Fruit fly (Drosophila melanogaster) whole organism, prepupa: ENCODE measurements around the gene Ilk.

Source experiments
- CG10631 ChIP-seq: fragments of 200-800 bp; sonication (Bioruptor generic); optimal IDR thresholded peaks from 2 replicates; lab custom pipeline; 2016; ENCODE audit warnings: missing biosample characterization, missing genetic modification characterization
- CG10669 ChIP-seq: fragments of 200-800 bp; sonication (Bioruptor generic); optimal IDR thresholded peaks from 3 replicates; lab custom pipeline; 2018; ENCODE audit warnings: missing biosample characterization, mild to moderate bottlenecking, missing genetic modification characterization, moderate library complexity
- CG11294 ChIP-seq: fragments of 200-800 bp; sonication (Bioruptor generic); IDR thresholded peaks from 2 replicates; pipeline ENCODE4 v1.3.6; 2022; ENCODE audit warnings: missing biosample characterization, missing genetic modification characterization
- CG11762 ChIP-seq: fragments of 200-800 bp; sonication (Bioruptor generic); optimal IDR thresholded peaks from 3 replicates; lab custom pipeline; 2016; ENCODE audit warnings: missing biosample characterization, missing genetic modification characterization; ENCODE audit not compliant: insufficient read depth
- CG11902 ChIP-seq: fragments of 200-800 bp; sonication (Bioruptor generic); optimal IDR thresholded peaks from 3 replicates; lab custom pipeline; 2016; ENCODE audit warnings: missing biosample characterization, missing genetic modification characterization
- CG15336 ChIP-seq: fragments of 200-800 bp; sonication (Bioruptor generic); IDR thresholded peaks from 2 replicates; pipeline ENCODE4 v1.3.6; 2022; ENCODE audit warnings: missing biosample characterization, missing genetic modification characterization
- CG1621 ChIP-seq: fragments of 200-800 bp; sonication (Bioruptor generic); optimal IDR thresholded peaks from 3 replicates; lab custom pipeline; 2018; ENCODE audit warnings: missing biosample characterization, mild to moderate bottlenecking, missing genetic modification characterization
- CG16779 ChIP-seq: fragments of 200-800 bp; sonication (Bioruptor generic); optimal IDR thresholded peaks from 3 replicates; lab custom pipeline; 2017; ENCODE audit warnings: missing biosample characterization, mild to moderate bottlenecking, missing genetic modification characterization
- CG3032 ChIP-seq: fragments of 200-800 bp; optimal IDR thresholded peaks from 2 replicates; lab custom pipeline; 2019; ENCODE audit warnings: missing biosample characterization, mild to moderate bottlenecking, missing genetic modification characterization, moderate library complexity
- CG31627 ChIP-seq: fragments of 200-800 bp; sonication (Bioruptor generic); optimal IDR thresholded peaks from 3 replicates; lab custom pipeline; 2016; ENCODE audit warnings: missing biosample characterization, missing genetic modification characterization
- CG34406 ChIP-seq: fragments of 200-800 bp; sonication (Bioruptor generic); optimal IDR thresholded peaks from 3 replicates; lab custom pipeline; 2016; ENCODE audit warnings: missing biosample characterization, missing genetic modification characterization
- CG3919 ChIP-seq: fragments of 200-800 bp; sonication (Bioruptor generic); optimal IDR thresholded peaks from 3 replicates; lab custom pipeline; 2016; ENCODE audit warnings: missing biosample characterization, missing genetic modification characterization
- CG6163 ChIP-seq: fragments of 200-800 bp; sonication (Bioruptor generic); IDR thresholded peaks from 3 replicates; pipeline ENCODE4 v1.3.6; 2022; ENCODE audit warnings: missing biosample characterization, missing genetic modification characterization
- CG6792 ChIP-seq: fragments of 200-800 bp; sonication (Bioruptor generic); optimal IDR thresholded peaks from 3 replicates; lab custom pipeline; 2016; ENCODE audit warnings: missing biosample characterization, missing genetic modification characterization
- CG6808 ChIP-seq: fragments of 200-800 bp; sonication (Bioruptor generic); optimal IDR thresholded peaks from 3 replicates; lab custom pipeline; 2017; ENCODE audit warnings: missing biosample characterization, missing genetic modification characterization, mild to moderate bottlenecking, moderate library complexity, missing genetic modification reagents
- CG6854 ChIP-seq: fragments of 200-800 bp; sonication (Bioruptor generic); optimal IDR thresholded peaks from 2 replicates; lab custom pipeline; 2017; ENCODE audit warnings: missing biosample characterization, mild to moderate bottlenecking, missing genetic modification characterization
- CG7368 ChIP-seq: fragments of 200-800 bp; sonication (Bioruptor generic); optimal IDR thresholded peaks from 3 replicates; lab custom pipeline; 2016; ENCODE audit warnings: missing biosample characterization, missing genetic modification characterization
- CG8319 ChIP-seq: fragments of 200-800 bp; sonication (Bioruptor generic); optimal IDR thresholded peaks from 3 replicates; lab custom pipeline; 2016; ENCODE audit warnings: missing biosample characterization, missing genetic modification characterization
- CG8632 ChIP-seq: fragments of 200-800 bp; sonication (Bioruptor generic); optimal IDR thresholded peaks from 3 replicates; lab custom pipeline; 2016; ENCODE audit warnings: missing biosample characterization, missing genetic modification characterization
- CG9139 ChIP-seq: fragments of 200-800 bp; sonication (Bioruptor generic); optimal IDR thresholded peaks from 3 replicates; lab custom pipeline; 2017; ENCODE audit warnings: missing biosample characterization, mild to moderate bottlenecking, missing genetic modification characterization
- Eip75B ChIP-seq: fragments of 200-800 bp; sonication (Bioruptor generic); optimal IDR thresholded peaks from 3 replicates; lab custom pipeline; 2016; ENCODE audit warnings: missing biosample characterization, missing genetic modification characterization
- Eip78C ChIP-seq: fragments of 200-800 bp; sonication (Bioruptor generic); peaks from one replicate; lab custom pipeline; 2016; ENCODE audit warnings: missing biosample characterization, missing genetic modification characterization
- Ets96B ChIP-seq: fragments of 200-800 bp; optimal IDR thresholded peaks from 2 replicates; lab custom pipeline; 2019; ENCODE audit warnings: missing biosample characterization, mild to moderate bottlenecking, missing genetic modification characterization, moderate library complexity
- Gug ChIP-seq: fragments of 200-800 bp; sonication (Bioruptor generic); IDR thresholded peaks from 2 replicates; pipeline ENCODE4 v1.3.6; 2022; ENCODE audit warnings: missing biosample characterization, missing genetic modification characterization
- Hr38 ChIP-seq: sonication (Bioruptor generic); optimal IDR thresholded peaks from 2 replicates; lab custom pipeline; 2016; ENCODE audit warnings: missing biosample characterization, missing genetic modification characterization
- Hr4 ChIP-seq: fragments of 200-800 bp; sonication (Bioruptor generic); optimal IDR thresholded peaks from 3 replicates; lab custom pipeline; 2016; ENCODE audit warnings: missing biosample characterization, missing genetic modification characterization
- Lpt ChIP-seq: fragments of 200-800 bp; sonication (Bioruptor generic); optimal IDR thresholded peaks from 3 replicates; lab custom pipeline; 2016; ENCODE audit warnings: missing biosample characterization, missing genetic modification characterization
- Met ChIP-seq: fragments of 200-800 bp; sonication (Bioruptor generic); optimal IDR thresholded peaks from 3 replicates; lab custom pipeline; 2016; ENCODE audit warnings: missing biosample characterization, missing genetic modification characterization
- OdsH ChIP-seq: fragments of 200-800 bp; sonication (Bioruptor generic); optimal IDR thresholded peaks from 3 replicates; lab custom pipeline; 2016; ENCODE audit warnings: missing biosample characterization, missing genetic modification characterization
- Smox ChIP-seq: fragments of 200-800 bp; sonication (Bioruptor generic); optimal IDR thresholded peaks from 3 replicates; lab custom pipeline; 2016; ENCODE audit warnings: missing biosample characterization, missing genetic modification characterization
- Sox102F ChIP-seq: fragments of 200-800 bp; sonication (Bioruptor generic); optimal IDR thresholded peaks from 2 replicates; lab custom pipeline; 2016; ENCODE audit warnings: missing biosample characterization, mild to moderate bottlenecking, missing genetic modification characterization
- Sox14 ChIP-seq: fragments of 200-800 bp; sonication (Bioruptor generic); optimal IDR thresholded peaks from 3 replicates; lab custom pipeline; 2016; ENCODE audit warnings: missing biosample characterization, missing genetic modification characterization
- Sox15 ChIP-seq: fragments of 200-800 bp; sonication (Bioruptor generic); optimal IDR thresholded peaks from 3 replicates; lab custom pipeline; 2016; ENCODE audit warnings: missing biosample characterization, missing genetic modification characterization
- achi ChIP-seq: fragments of 200-800 bp; sonication (Bioruptor generic); optimal IDR thresholded peaks from 3 replicates; lab custom pipeline; 2016; ENCODE audit warnings: missing biosample characterization, missing genetic modification characterization
- dac ChIP-seq: fragments of 200-800 bp; sonication (Bioruptor generic); optimal IDR thresholded peaks from 2 replicates; lab custom pipeline; 2017; ENCODE audit warnings: missing biosample characterization, mild to moderate bottlenecking, missing genetic modification characterization
- dsx ChIP-seq: fragments of 200-800 bp; optimal IDR thresholded peaks from 3 replicates; lab custom pipeline; 2019; ENCODE audit warnings: missing biosample characterization, mild to moderate bottlenecking, missing genetic modification characterization, moderate library complexity; ENCODE audit not compliant: poor library complexity, severe bottlenecking
- eg ChIP-seq: fragments of 200-800 bp; sonication (Bioruptor generic); IDR thresholded peaks from 3 replicates; pipeline ENCODE4 v1.3.6; 2022; ENCODE audit warnings: missing biosample characterization, missing genetic modification characterization
- esn ChIP-seq: fragments of 200-800 bp; sonication (Bioruptor generic); optimal IDR thresholded peaks from 2 replicates; lab custom pipeline; 2016; ENCODE audit warnings: missing biosample characterization, mild to moderate bottlenecking, missing genetic modification characterization, moderate library complexity
- fkh ChIP-seq: fragments of 200-800 bp; sonication (Bioruptor generic); optimal IDR thresholded peaks from 3 replicates; lab custom pipeline; 2017; ENCODE audit warnings: missing biosample characterization, mild to moderate bottlenecking, missing genetic modification characterization, moderate library complexity
- lz ChIP-seq: fragments of 200-800 bp; sonication (Bioruptor generic); optimal IDR thresholded peaks from 3 replicates; lab custom pipeline; 2016; ENCODE audit warnings: missing biosample characterization, missing genetic modification characterization
- pdm3 ChIP-seq: fragments of 200-800 bp; sonication (Bioruptor generic); optimal IDR thresholded peaks from 3 replicates; lab custom pipeline; 2016; ENCODE audit warnings: missing biosample characterization, missing genetic modification characterization
- salr ChIP-seq, 2 experiments: fragments of 200-800 bp; sonication (Bioruptor generic); optimal IDR thresholded peaks; 3 replicates each; lab custom pipeline; 2016 to 2018; ENCODE audit warnings: missing biosample characterization in 2 of 2, missing genetic modification characterization in 2 of 2, mild to moderate bottlenecking in 1 of 2
- spab ChIP-seq: fragments of 200-800 bp; sonication (Bioruptor generic); optimal IDR thresholded peaks from 2 replicates; lab custom pipeline; 2017; ENCODE audit warnings: missing biosample characterization, mild to moderate bottlenecking, missing genetic modification characterization, missing genetic modification reagents
- ss ChIP-seq, 2 experiments: fragments of 200-800 bp; sonication (Bioruptor generic); optimal IDR thresholded peaks; 2 replicates in 1 of 2; 3 replicates in 1 of 2; lab custom pipeline; 2017 to 2018; ENCODE audit warnings: mild to moderate bottlenecking in 2 of 2, missing biosample characterization in 2 of 2, missing genetic modification characterization in 2 of 2, moderate library complexity in 1 of 2
- svp ChIP-seq: fragments of 200-800 bp; sonication (Bioruptor generic); peaks from one replicate; lab custom pipeline; 2016; ENCODE audit warnings: missing biosample characterization, missing genetic modification characterization
- vri ChIP-seq: fragments of 200-800 bp; sonication (Bioruptor generic); optimal IDR thresholded peaks from 3 replicates; lab custom pipeline; 2016; ENCODE audit warnings: missing biosample characterization, mild to moderate bottlenecking, missing genetic modification characterization

Ilk gene

DNA sequence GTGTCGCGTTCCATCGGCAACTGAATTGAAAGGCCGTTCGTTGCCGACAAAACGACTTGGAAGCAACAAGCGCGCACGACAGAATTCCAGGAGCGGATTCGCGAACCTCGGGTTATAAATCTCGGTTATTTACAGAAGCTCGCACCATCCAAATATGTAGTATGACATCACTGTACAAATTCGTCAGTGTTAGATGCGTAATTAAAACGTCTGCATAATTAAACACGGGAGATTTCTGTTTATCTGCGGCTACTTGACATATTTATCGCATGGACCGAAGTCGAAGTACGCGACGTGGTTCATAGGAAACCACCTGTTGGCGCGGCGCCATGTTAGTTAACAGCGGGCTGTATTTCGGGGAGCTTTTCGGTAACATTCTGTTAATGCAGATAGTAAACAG lies 44.8 kb upstream of the Ilk start, which contains the start of gene Ac78C (continued):
- TF ChIP-seq spab (GFP tag; lab: Kevin White, UChicago) (peak; percentile 68), Lpt (peak; percentile 85), CG3919 (GFP tag; lab: Kevin White, UChicago) (peak; percentile 89), CG1621 (tag; lab: Kevin White, UChicago) (peak; percentile 78), CG6792 (GFP tag; lab: Kevin White, UChicago) (peak; percentile 85), Met (GFP tag; lab: Kevin White, UChicago) (peak; percentile 81), Sox102F (GFP tag; lab: Kevin White, UChicago) (peak; percentile 81), pdm3 (GFP tag; lab: Kevin White, UChicago) (peak; percentile 88), svp (GFP tag; lab: Kevin White, UChicago) (peak; percentile 91), lz (GFP tag; lab: Kevin White, UChicago) (peak; percentile 87), Sox14 (GFP tag; lab: Kevin White, UChicago) (peak; percentile 81), OdsH (GFP tag; lab: Kevin White, UChicago) (peak; percentile 86), CG6163 (peak; percentile 92), CG11902 (peak; percentile 94), vri (GFP tag; lab: Kevin White, UChicago) (peak; percentile 73)
- TF ChIP-seq, all 60 proteins: peak for 59

dm6 chr3L:21172527-21173253 lies 44.0 kb upstream of the Ilk start, which contains the start of the genes chb and AsnS:
Gene chb (plus strand): TSS chr3L:21172853.
Gene AsnS (plus strand): TSS chr3L:21173118.
- TF ChIP-seq CG6792 (GFP tag; lab: Kevin White, UChicago), result peak; percentile 79
- TF ChIP-seq Sox15, result peak; percentile 52
- TF ChIP-seq Gug (GFP tag; lab: Robert Waterston, UW), result peak; percentile 88
- peak; percentile 93 for TF ChIP-seq svp (GFP tag; lab: Kevin White, UChicago)
- peak; percentile 79 for TF ChIP-seq CG10631 (GFP tag; lab: Kevin White, UChicago)
- peak; percentile 69 for TF ChIP-seq dsx (GFP tag; lab: Kevin White, UChicago)
- TF ChIP-seq Eip78C (GFP tag; lab: Kevin White, UChicago), result peak; percentile 95
- TF ChIP-seq fkh, result peak; percentile 1
- TF ChIP-seq achi (GFP tag; lab: Kevin White, UChicago), result peak; percentile 75
- peak; percentile 86 for TF ChIP-seq Met (GFP tag; lab: Kevin White, UChicago)
- TF ChIP-seq vri (GFP tag; lab: Kevin White, UChicago), result peak; percentile 88
- TF ChIP-seq CG10669 (GFP tag; lab: Kevin White, UChicago), result peak; percentile 71
- TF ChIP-seq CG34406 (GFP tag; lab: Kevin White, UChicago), result peak; percentile 82
- peak; percentile 57 for TF ChIP-seq CG7368 (GFP tag; lab: Kevin White, UChicago)
- peak; percentile 79 for TF ChIP-seq CG3032 (tag; lab: Kevin White, UChicago)
- TF ChIP-seq CG6163, result peak; percentile 88
- peak; percentile 77 for TF ChIP-seq Sox14 (GFP tag; lab: Kevin White, UChicago)
- TF ChIP-seq CG16779 (tag; lab: Kevin White, UChicago), result peak; percentile 36
- TF ChIP-seq esn (GFP tag; lab: Kevin White, UChicago), result peak; percentile 90
- peak; percentile 39 for TF ChIP-seq dac
- peak; percentile 87 for TF ChIP-seq CG11294
- TF ChIP-seq CG31627 (GFP tag; lab: Kevin White, UChicago), result peak; percentile 85
- TF ChIP-seq Smox (GFP tag; lab: Kevin White, UChicago), result peak; percentile 83
- TF ChIP-seq salr (GFP tag; optimal IDR thresholded peaks at IDR 0.05; lab: Kevin White, UChicago), result peak; percentile 27 to 69
- peak in 1 of 2 experiments; percentile 9 for TF ChIP-seq ss (GFP tag; optimal IDR thresholded peaks at IDR 0.05; lab: Kevin White, UChicago)
- TF ChIP-seq CG8319 (GFP tag; lab: Kevin White, UChicago), result peak; percentile 29
- TF ChIP-seq CG11902, result peak; percentile 38
- TF ChIP-seq eg (GFP tag; lab: Robert Waterston, UW), result peak; percentile 95
- TF ChIP-seq CG8632, result peak; percentile 76
- TF ChIP-seq Lpt, result peak; percentile 62
- TF ChIP-seq Sox102F (GFP tag; lab: Kevin White, UChicago), result peak; percentile 76
- no peak for TF ChIP-seq CG9139 (GFP tag; lab: Kevin White, UChicago)
- no peak for TF ChIP-seq Hr38 (GFP tag; lab: Kevin White, UChicago)
- peak; percentile 38 for TF ChIP-seq CG6854 (GFP tag; lab: Kevin White, UChicago)
- peak; percentile 91 for TF ChIP-seq CG15336
- no peak for TF ChIP-seq CG6808 (GFP tag; lab: Kevin White, UChicago)
- TF ChIP-seq Hr4 (GFP tag; lab: Kevin White, UChicago), result peak; percentile 83
- TF ChIP-seq Eip75B (GFP tag; lab: Kevin White, UChicago), result peak; percentile 80
- peak; percentile 55 for TF ChIP-seq CG11762 (GFP tag; lab: Kevin White, UChicago)
- TF ChIP-seq OdsH (GFP tag; lab: Kevin White, UChicago), result peak; percentile 78
- peak; percentile 61 for TF ChIP-seq CG3919 (GFP tag; lab: Kevin White, UChicago)
- TF ChIP-seq Ets96B (tag; lab: Kevin White, UChicago), result peak; percentile 89
